Worm (Caenorhabditis elegans) whole organism, late embryonic: ENCODE results near the gene srx-31.

ENCODE experiments used
- C08G9.2 ChIP-seq: sonication (generic microtip); optimal IDR thresholded peaks from 2 replicates; lab custom pipeline; 2016; ENCODE audit warnings: mild to moderate bottlenecking, missing genetic modification characterization, moderate library complexity, missing compliant biosample characterization
- F13H6.1 ChIP-seq: sonication (generic microtip); optimal IDR thresholded peaks from 2 replicates; lab custom pipeline; 2016; ENCODE audit warnings: missing genetic modification characterization, missing compliant biosample characterization
- K02D7.2 ChIP-seq: sonication (generic microtip); optimal IDR thresholded peaks from 2 replicates; lab custom pipeline; 2017; ENCODE audit warnings: mild to moderate bottlenecking, missing genetic modification characterization, missing compliant biosample characterization
- K09A11.1 ChIP-seq: sonication (generic microtip); optimal IDR thresholded peaks from 2 replicates; lab custom pipeline; 2017; ENCODE audit warnings: antibody characterized with exemption, mild to moderate bottlenecking, missing genetic modification characterization, missing compliant biosample characterization; ENCODE audit not compliant: insufficient read depth
- T23F11.4 ChIP-seq: fragments of 200-800 bp; sonication (Bioruptor generic); optimal IDR thresholded peaks from 2 replicates; lab custom pipeline; 2018; ENCODE audit warnings: mild to moderate bottlenecking, missing genetic modification characterization, missing compliant biosample characterization
- Y22D7AL.16 ChIP-seq: sonication (generic microtip); optimal IDR thresholded peaks from 2 replicates; lab custom pipeline; 2016; ENCODE audit warnings: missing genetic modification characterization, missing compliant biosample characterization
- ahr-1 ChIP-seq: sonication (generic microtip); optimal IDR thresholded peaks from 2 replicates; lab custom pipeline; 2016; ENCODE audit warnings: missing genetic modification characterization, missing compliant biosample characterization
- ama-1 ChIP-seq: fragments of 150-350 bp; optimal IDR thresholded peaks from 2 replicates; lab custom pipeline; 2014
- ceh-14 ChIP-seq: sonication (generic microtip); optimal IDR thresholded peaks from 2 replicates; lab custom pipeline; 2016; ENCODE audit warnings: missing genotype, missing genetic modification characterization, missing compliant biosample characterization
- ceh-18 ChIP-seq: sonication (generic microtip); optimal IDR thresholded peaks from 2 replicates; lab custom pipeline; 2016; ENCODE audit warnings: missing genetic modification characterization, missing compliant biosample characterization
- ceh-19 ChIP-seq: fragments of 200-800 bp; sonication (Bioruptor generic); optimal IDR thresholded peaks from 2 replicates; lab custom pipeline; 2018; ENCODE audit warnings: mild to moderate bottlenecking, missing genetic modification characterization, missing compliant biosample characterization
- ceh-2 ChIP-seq: sonication (generic microtip); optimal IDR thresholded peaks from 2 replicates; lab custom pipeline; 2016; ENCODE audit warnings: missing genotype, missing genetic modification characterization, missing compliant biosample characterization
- ceh-22 ChIP-seq: sonication (generic microtip); optimal IDR thresholded peaks from 2 replicates; lab custom pipeline; 2017; ENCODE audit warnings: missing biosample characterization, missing genetic modification characterization
- ceh-34 ChIP-seq: sonication (generic microtip); optimal IDR thresholded peaks from 2 replicates; lab custom pipeline; 2016; ENCODE audit warnings: mild to moderate bottlenecking, missing genetic modification characterization, missing compliant biosample characterization
- ceh-45 ChIP-seq: fragments of 200-800 bp; sonication (Bioruptor generic); IDR thresholded peaks from 2 replicates; pipeline ENCODE4 v1.3.6; 2022; ENCODE audit warnings: missing genetic modification reagents, missing genetic modification characterization, missing compliant biosample characterization
- ceh-48 ChIP-seq: sonication (generic microtip); optimal IDR thresholded peaks from 2 replicates; lab custom pipeline; 2016; ENCODE audit warnings: missing genetic modification characterization, inconsistent platforms, missing compliant biosample characterization
- ceh-6 ChIP-seq: fragments of 200-800 bp; sonication (Bioruptor generic); optimal IDR thresholded peaks from 2 replicates; lab custom pipeline; 2018; ENCODE audit warnings: mild to moderate bottlenecking, missing genetic modification characterization, missing compliant biosample characterization
- che-1 ChIP-seq: sonication (generic microtip); optimal IDR thresholded peaks from 2 replicates; lab custom pipeline; 2016; ENCODE audit warnings: mild to moderate bottlenecking, missing genetic modification characterization, missing compliant biosample characterization
- dmd-4 ChIP-seq: sonication (generic microtip); optimal IDR thresholded peaks from 2 replicates; lab custom pipeline; 2016; ENCODE audit warnings: borderline replicate concordance, missing genetic modification characterization, missing compliant biosample characterization
- elt-2 ChIP-seq: sonication (generic microtip); optimal IDR thresholded peaks from 2 replicates; lab custom pipeline; 2016; ENCODE audit warnings: missing genetic modification reagents, missing genetic modification characterization, missing compliant biosample characterization
- elt-4 ChIP-seq: sonication (generic microtip); optimal IDR thresholded peaks from 2 replicates; lab custom pipeline; 2016; ENCODE audit warnings: missing genetic modification characterization, missing compliant biosample characterization
- ets-4 ChIP-seq: sonication (generic microtip); optimal IDR thresholded peaks from 2 replicates; lab custom pipeline; 2016; ENCODE audit warnings: missing genetic modification characterization, missing compliant biosample characterization
- hlh-15 ChIP-seq: sonication (generic microtip); optimal IDR thresholded peaks from 2 replicates; lab custom pipeline; 2016; ENCODE audit warnings: missing genetic modification characterization, missing compliant biosample characterization
- hlh-8 ChIP-seq: sonication (generic microtip); optimal IDR thresholded peaks from 2 replicates; lab custom pipeline; 2016; ENCODE audit warnings: missing genotype, missing genetic modification characterization, missing compliant biosample characterization
- lin-11 ChIP-seq: fragments of 200-800 bp; sonication (Bioruptor generic); optimal IDR thresholded peaks from 2 replicates; lab custom pipeline; 2018; ENCODE audit warnings: mild to moderate bottlenecking, missing genetic modification characterization, missing compliant biosample characterization
- nhr-11 ChIP-seq: fragments of 150-350 bp; optimal IDR thresholded peaks from 2 replicates; lab custom pipeline; 2014; ENCODE audit warnings: missing biosample characterization, missing genetic modification characterization
- nhr-232 ChIP-seq: sonication (generic microtip); optimal IDR thresholded peaks from 2 replicates; lab custom pipeline; 2016; ENCODE audit warnings: missing genetic modification characterization, missing compliant biosample characterization
- pag-3 ChIP-seq: sonication (generic microtip); optimal IDR thresholded peaks from 2 replicates; lab custom pipeline; 2016; ENCODE audit warnings: missing compliant biosample characterization, missing genetic modification characterization, borderline replicate concordance
- pat-9 ChIP-seq: fragments of 200-800 bp; sonication (Bioruptor generic); optimal IDR thresholded peaks from 2 replicates; lab custom pipeline; 2018; ENCODE audit warnings: mild to moderate bottlenecking, missing genetic modification characterization, moderate library complexity, missing compliant biosample characterization
- pha-2 ChIP-seq: sonication (generic microtip); optimal IDR thresholded peaks from 2 replicates; lab custom pipeline; 2017; ENCODE audit warnings: mild to moderate bottlenecking, missing genetic modification characterization, missing compliant biosample characterization
- ref-2 ChIP-seq: sonication (generic microtip); optimal IDR thresholded peaks from 2 replicates; lab custom pipeline; 2016; ENCODE audit warnings: missing genetic modification characterization, missing compliant biosample characterization
- rnt-1 ChIP-seq: sonication (generic microtip); optimal IDR thresholded peaks from 2 replicates; lab custom pipeline; 2016; ENCODE audit warnings: missing genetic modification characterization, missing compliant biosample characterization
- sdc-2 ChIP-seq: sonication (generic microtip); optimal IDR thresholded peaks from 2 replicates; lab custom pipeline; 2016; ENCODE audit warnings: missing genotype, missing genetic modification characterization, missing compliant biosample characterization
- sox-2 ChIP-seq: fragments of 200-800 bp; sonication (Bioruptor generic); IDR thresholded peaks from 2 replicates; pipeline ENCODE4 v1.3.6; 2022; ENCODE audit warnings: missing genetic modification reagents, missing genetic modification characterization, missing compliant biosample characterization
- sox-4 ChIP-seq: sonication (generic microtip); optimal IDR thresholded peaks from 2 replicates; lab custom pipeline; 2017; ENCODE audit warnings: mild to moderate bottlenecking, missing genetic modification characterization, inconsistent platforms, missing compliant biosample characterization
- syd-9 ChIP-seq: sonication (generic microtip); optimal IDR thresholded peaks from 2 replicates; lab custom pipeline; 2016; ENCODE audit warnings: mild to moderate bottlenecking, missing genetic modification characterization, moderate library complexity, missing compliant biosample characterization
- ttx-3 ChIP-seq: sonication (generic microtip); optimal IDR thresholded peaks from 2 replicates; lab custom pipeline; 2016; ENCODE audit warnings: missing genetic modification reagents, missing genetic modification characterization, missing compliant biosample characterization
- unc-42 ChIP-seq: sonication (generic microtip); optimal IDR thresholded peaks from 2 replicates; lab custom pipeline; 2016; ENCODE audit warnings: missing genotype, missing genetic modification characterization, missing compliant biosample characterization
- zip-5 ChIP-seq: sonication (generic microtip); optimal IDR thresholded peaks from 2 replicates; lab custom pipeline; 2016; ENCODE audit warnings: missing genetic modification characterization, missing compliant biosample characterization
- ztf-16 ChIP-seq: sonication (generic microtip); optimal IDR thresholded peaks from 2 replicates; lab custom pipeline; 2017; ENCODE audit warnings: missing genetic modification characterization, missing compliant biosample characterization

srx-31 gene

DNA sequence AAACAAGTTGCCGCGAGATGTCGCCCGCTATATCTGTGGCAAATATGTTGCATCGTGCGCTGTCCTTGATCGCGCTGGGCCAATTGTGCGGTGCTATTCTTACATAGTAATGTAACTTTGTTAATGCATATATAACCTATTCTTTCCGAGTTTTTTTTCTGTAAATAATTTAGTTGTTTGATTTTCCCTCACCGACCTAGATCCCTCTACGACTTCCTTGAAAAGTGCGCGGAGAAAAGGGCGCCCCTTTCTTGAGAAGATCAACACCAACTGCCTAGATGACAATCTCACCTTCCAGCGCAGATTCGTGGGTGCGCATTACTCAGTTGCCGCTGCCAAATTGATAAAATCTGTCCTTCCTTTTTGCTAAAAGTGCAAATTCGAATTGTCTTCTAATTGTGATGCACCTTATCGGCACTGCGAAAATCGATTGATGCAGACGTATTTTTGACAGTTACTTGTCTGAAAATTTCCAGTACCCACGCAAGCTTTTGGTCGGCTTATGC lies 21.2 kb downstream of the srx-31 start:
- no peak for TF ChIP-seq sox-4 (tag; lab: Kevin White, UChicago)
- TF ChIP-seq K09A11.1 (tag; lab: Kevin White, UChicago) = no peak
- TF ChIP-seq nhr-232 (tag; lab: Kevin White, UChicago) = no peak
- no peak for TF ChIP-seq nhr-11 (tag; lab: Kevin White, UChicago)
- TF ChIP-seq hlh-15 (tag; lab: Kevin White, UChicago) = no peak
- TF ChIP-seq pag-3 (tag; lab: Kevin White, UChicago) = no peak
- TF ChIP-seq K02D7.2 (tag; lab: Kevin White, UChicago) = no peak
- TF ChIP-seq unc-42 = no peak
- no peak for TF ChIP-seq ttx-3
- no peak for TF ChIP-seq ceh-19
- TF ChIP-seq ahr-1 (tag; lab: Kevin White, UChicago) = no peak
- no peak for TF ChIP-seq ets-4 (tag; lab: Kevin White, UChicago)
- TF ChIP-seq ceh-45 (GFP tag; lab: Robert Waterston, UW) = no peak
- no peak for TF ChIP-seq syd-9 (tag; lab: Kevin White, UChicago)
- TF ChIP-seq rnt-1 (tag; lab: Kevin White, UChicago) = no peak

DNA sequence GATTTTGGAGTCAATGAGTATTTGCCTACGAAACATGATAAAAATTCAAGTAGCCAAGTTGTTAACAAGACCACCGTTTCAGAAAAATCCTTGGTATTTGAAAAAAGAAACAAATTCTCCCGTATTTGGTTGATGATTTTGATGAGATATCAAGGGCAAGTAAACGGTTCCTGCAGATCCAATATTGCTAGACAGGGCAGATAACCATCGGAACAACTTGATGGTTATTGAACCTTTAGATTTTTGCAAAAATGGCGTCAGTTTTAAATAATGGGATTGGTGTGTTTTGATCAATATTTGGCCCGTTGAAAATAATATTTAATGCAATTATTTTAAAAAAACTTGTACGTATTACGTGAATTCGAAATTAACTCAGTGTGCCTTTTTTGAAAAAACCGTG lies 22.6 kb downstream of the srx-31 start:
- TF ChIP-seq pat-9 (tag; lab: Kevin White, UChicago) (no peak), hlh-15 (tag; lab: Kevin White, UChicago) (no peak), elt-2 (no peak), pha-2 (tag; lab: Kevin White, UChicago) (no peak), F13H6.1 (tag; lab: Kevin White, UChicago) (no peak), che-1 (tag; lab: Kevin White, UChicago) (no peak), C08G9.2 (tag; lab: Kevin White, UChicago) (no peak), ceh-22 (tag; lab: Kevin White, UChicago) (no peak), sox-2 (GFP tag; lab: Robert Waterston, UW) (no peak), ceh-18 (tag; lab: Kevin White, UChicago) (no peak), ttx-3 (no peak), sdc-2 (tag; lab: Kevin White, UChicago) (no peak), zip-5 (tag; lab: Kevin White, UChicago) (no peak), ama-1 (lab: Kevin White, UChicago) (no peak), ceh-34 (no peak), elt-4 (tag; lab: Kevin White, UChicago) (no peak), T23F11.4 (GFP tag; lab: Kevin White, UChicago) (no peak), Y22D7AL.16 (tag; lab: Kevin White, UChicago) (no peak), lin-11 (tag; lab: Kevin White, UChicago) (no peak)
- TF ChIP-seq, all 69 proteins: peak for 0

DNA sequence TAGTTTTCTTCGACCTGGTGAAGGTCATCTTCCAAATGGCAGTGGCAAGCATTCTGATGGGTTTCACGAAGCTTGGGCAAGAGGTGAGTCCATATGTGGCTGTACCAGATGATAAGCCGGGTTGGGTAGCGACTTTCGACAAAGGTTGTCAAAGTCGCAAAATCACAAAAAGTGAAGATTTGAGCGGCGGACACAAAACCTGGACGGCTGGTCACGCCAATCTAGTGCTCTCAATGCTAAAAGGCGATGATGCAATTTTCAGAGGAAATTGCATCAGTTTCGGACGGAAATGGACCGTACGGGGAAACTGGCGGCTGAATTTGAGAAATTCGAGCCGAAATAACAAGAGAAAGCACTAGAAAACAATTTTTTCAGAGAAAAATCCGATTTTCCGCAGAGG lies 25.6 kb downstream of the srx-31 start:
- no peak for TF ChIP-seq dmd-4 (tag; lab: Kevin White, UChicago)
- no peak for TF ChIP-seq hlh-8 (tag; lab: Kevin White, UChicago)
- TF ChIP-seq ceh-14 = no peak
- TF ChIP-seq ceh-48 (tag; lab: Kevin White, UChicago) = no peak
- no peak for TF ChIP-seq zip-5 (tag; lab: Kevin White, UChicago)
- no peak for TF ChIP-seq T23F11.4 (GFP tag; lab: Kevin White, UChicago)
- no peak for TF ChIP-seq ceh-6 (GFP tag; lab: Kevin White, UChicago)
- no peak for TF ChIP-seq ceh-45 (GFP tag; lab: Robert Waterston, UW)
- TF ChIP-seq ets-4 (tag; lab: Kevin White, UChicago) = no peak
- no peak for TF ChIP-seq ref-2 (tag; lab: Kevin White, UChicago)
- TF ChIP-seq ztf-16 (tag; lab: Kevin White, UChicago) = no peak
- TF ChIP-seq ceh-2 (tag; lab: Kevin White, UChicago) = no peak
